Worm (Caenorhabditis elegans): ENCODE data around the gene cdh-8.
A peak's percentile ranks its signal among the peaks of the same experiment; 100 is the strongest.

The cdh-8 gene

ce11 chrIV:337128-337646 lies 2.4 kb upstream of the cdh-8 start, which contains the start of gene pxmp-4:
TSS of gene pxmp-4 (minus strand) at chrIV:337178.
- TF ChIP-seq ztf-11 (tag; optimal IDR thresholded peaks at IDR 0.05) (no peak), lin-39 (tag; optimal IDR thresholded peaks at IDR 0.05) (no peak), elt-2 (tag; optimal IDR thresholded peaks at IDR 0.05) (peak; percentile 80), ceh-82 (tag; optimal IDR thresholded peaks at IDR 0.05) (no peak), zag-1 (tag; optimal IDR thresholded peaks at IDR 0.05) (no peak), pqm-1 (tag; optimal IDR thresholded peaks at IDR 0.05) (peak; percentile 64), nhr-12 (tag; optimal IDR thresholded peaks at IDR 0.05) (no peak), mml-1 (tag; optimal IDR thresholded peaks at IDR 0.05) (no peak), elt-1 (tag; optimal IDR thresholded peaks at IDR 0.05) (no peak), fkh-2 (tag; optimal IDR thresholded peaks at IDR 0.05) (no peak), ZK546.5 (tag; optimal IDR thresholded peaks at IDR 0.05) (no peak), ceh-9 (tag; optimal IDR thresholded peaks at IDR 0.05) (no peak), elt-3 (tag; optimal IDR thresholded peaks at IDR 0.05) (no peak), fkh-10 (GFP tag; optimal IDR thresholded peaks at IDR 0.05) (no peak), ztf-4 (tag; optimal IDR thresholded peaks at IDR 0.05) (no peak), ama-1 (optimal IDR thresholded peaks at IDR 0.05) (no peak), tbx-2 (tag; optimal IDR thresholded peaks at IDR 0.05) (no peak), daf-12 (tag; optimal IDR thresholded peaks at IDR 0.05) (no peak), R02D3.7 (tag; optimal IDR thresholded peaks at IDR 0.05) (no peak), nhr-76 (tag; optimal IDR thresholded peaks at IDR 0.05) (no peak), ceh-28 (tag; optimal IDR thresholded peaks at IDR 0.05) (peak; percentile 10), lsy-12 (tag; optimal IDR thresholded peaks at IDR 0.05) (no peak), lin-15B (tag; optimal IDR thresholded peaks at IDR 0.05) (no peak), aly-2 (tag; optimal IDR thresholded peaks at IDR 0.05) (no peak)

DNA sequence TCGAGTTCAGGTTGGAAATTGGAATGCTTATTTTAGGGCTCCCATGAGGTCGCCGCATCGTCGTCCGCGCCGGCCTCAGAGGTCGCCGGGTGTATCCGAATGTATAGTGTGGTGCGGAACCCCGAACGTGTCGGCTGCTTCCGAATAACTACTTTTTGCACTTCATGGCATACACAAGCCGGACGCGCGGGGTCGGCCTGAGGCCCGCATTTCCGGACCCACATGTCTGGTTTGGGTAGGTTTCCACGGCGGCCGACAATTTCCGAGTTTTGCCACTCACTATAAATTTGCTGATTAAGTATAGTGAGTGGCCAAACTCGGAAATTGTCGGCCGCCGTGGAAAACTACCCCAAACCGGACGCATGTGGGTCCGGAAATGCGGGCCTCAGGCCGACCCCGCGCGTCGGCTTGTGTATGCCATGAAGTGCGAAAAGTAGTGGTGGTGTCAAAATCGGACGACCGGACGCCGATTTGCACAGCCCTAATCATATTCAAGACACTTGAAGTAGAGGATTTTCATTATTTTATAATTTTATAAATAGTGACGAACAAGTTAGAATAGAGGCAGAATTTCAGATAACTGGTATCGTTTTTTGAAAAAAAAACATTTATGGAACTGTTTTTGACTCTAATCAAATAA lies 1.3 kb upstream of the cdh-8 start:
- TF ChIP-seq ZK546.5 (tag; optimal IDR thresholded peaks at IDR 0.05): no peak
- TF ChIP-seq mdl-1 (tag; optimal IDR thresholded peaks at IDR 0.05): no peak
- no peak for TF ChIP-seq mml-1 (tag; optimal IDR thresholded peaks at IDR 0.05)
- no peak for TF ChIP-seq fkh-10 (GFP tag; optimal IDR thresholded peaks at IDR 0.05)
- no peak for TF ChIP-seq nhr-11 (tag; optimal IDR thresholded peaks at IDR 0.05)
- no peak for TF ChIP-seq fos-1 (tag; optimal IDR thresholded peaks at IDR 0.05)
- no peak for TF ChIP-seq unc-62 (GFP tag; optimal IDR thresholded peaks at IDR 0.05)
- TF ChIP-seq pha-4 (tag; optimal IDR thresholded peaks at IDR 0.05): no peak

ce11 chrIV:343279-343678 lies 3.7 kb downstream of the cdh-8 start:
- TF ChIP-seq ceh-16 (tag; optimal IDR thresholded peaks at IDR 0.05) (no peak), nhr-23 (tag; optimal IDR thresholded peaks at IDR 0.05) (no peak), tbx-2 (tag; optimal IDR thresholded peaks at IDR 0.05) (no peak), fkh-2 (tag; optimal IDR thresholded peaks at IDR 0.05) (no peak), nfya-1 (tag; optimal IDR thresholded peaks at IDR 0.05; ENCODE audit: insufficient read depth) (no peak), elt-2 (tag; optimal IDR thresholded peaks at IDR 0.05) (no peak), lin-39 (tag; optimal IDR thresholded peaks at IDR 0.05) (no peak)

ce11 chrIV:364983-365382 lies 25.4 kb downstream of the cdh-8 start:
- TF ChIP-seq unc-62 (GFP tag; optimal IDR thresholded peaks at IDR 0.05) (no peak), skn-1 (tag; optimal IDR thresholded peaks at IDR 0.05) (no peak), nhr-12 (tag; optimal IDR thresholded peaks at IDR 0.05) (no peak), ZK546.5 (tag; optimal IDR thresholded peaks at IDR 0.05) (no peak), sea-2 (GFP tag; optimal IDR thresholded peaks at IDR 0.05) (no peak), nhr-77 (tag; optimal IDR thresholded peaks at IDR 0.05) (no peak), ceh-28 (tag; optimal IDR thresholded peaks at IDR 0.05) (no peak), ceh-9 (tag; optimal IDR thresholded peaks at IDR 0.05) (no peak), nfya-1 (tag; optimal IDR thresholded peaks at IDR 0.05; ENCODE audit: insufficient read depth) (no peak), elt-3 (tag; optimal IDR thresholded peaks at IDR 0.05) (no peak), mdl-1 (tag; optimal IDR thresholded peaks at IDR 0.05) (no peak), fos-1 (tag; optimal IDR thresholded peaks at IDR 0.05) (no peak), fkh-10 (GFP tag; optimal IDR thresholded peaks at IDR 0.05) (no peak), tbx-2 (tag; optimal IDR thresholded peaks at IDR 0.05) (no peak), nhr-28 (tag; optimal IDR thresholded peaks at IDR 0.05) (no peak), lsy-12 (tag; optimal IDR thresholded peaks at IDR 0.05) (no peak), aly-2 (tag; optimal IDR thresholded peaks at IDR 0.05) (no peak)
